Worm (Caenorhabditis elegans) whole organism, mixed stage, embryonic: ENCODE results near the gene str-250.

Source experiments
- ceh-43 ChIP-seq: fragments of 200-800 bp; sonication (Bioruptor generic); optimal IDR thresholded peaks from 2 replicates; lab custom pipeline; 2018; ENCODE audit warnings: mild to moderate bottlenecking, missing genetic modification characterization, moderate library complexity, missing compliant biosample characterization
- elt-3 ChIP-seq: fragments of 150-350 bp; optimal IDR thresholded peaks from 2 replicates; lab custom pipeline; 2014; ENCODE audit warnings: missing biosample characterization, missing genetic modification characterization
- hlh-1 ChIP-seq: fragments of 150-350 bp; optimal IDR thresholded peaks from 2 replicates; lab custom pipeline; 2014; ENCODE audit warnings: missing biosample characterization, missing genetic modification reagents, missing genetic modification characterization
- lsy-2 ChIP-seq: fragments of 150-350 bp; optimal IDR thresholded peaks from 2 replicates; lab custom pipeline; 2014; ENCODE audit warnings: missing biosample characterization, missing genetic modification characterization
- mep-1 ChIP-seq: fragments of 150-350 bp; optimal IDR thresholded peaks from 2 replicates; lab custom pipeline; 2017; ENCODE audit warnings: missing biosample characterization, missing genetic modification reagents, missing genetic modification characterization, inconsistent platforms
- nhr-12 ChIP-seq: fragments of 150-350 bp; optimal IDR thresholded peaks from 2 replicates; lab custom pipeline; 2014; ENCODE audit warnings: missing biosample characterization, missing genetic modification characterization
- nhr-2 ChIP-seq: fragments of 150-350 bp; optimal IDR thresholded peaks from 2 replicates; lab custom pipeline; 2014; ENCODE audit warnings: missing biosample characterization, missing genetic modification characterization
- nhr-237 ChIP-seq: fragments of 150-350 bp; optimal IDR thresholded peaks from 2 replicates; lab custom pipeline; 2014; ENCODE audit warnings: missing biosample characterization, missing genetic modification characterization
- nhr-28 ChIP-seq: fragments of 150-350 bp; optimal IDR thresholded peaks from 2 replicates; lab custom pipeline; 2014; ENCODE audit warnings: missing biosample characterization, missing genetic modification characterization
- pha-4 ChIP-seq: fragments of 150-350 bp; optimal IDR thresholded peaks from 2 replicates; lab custom pipeline; 2018; ENCODE audit warnings: missing biosample characterization, missing genetic modification reagents, missing genetic modification characterization
- snpc-4 ChIP-seq: fragments of 150-350 bp; optimal IDR thresholded peaks from 2 replicates; lab custom pipeline; 2014; ENCODE audit warnings: missing biosample characterization, missing genetic modification characterization
- sptf-1 ChIP-seq: sonication (generic microtip); optimal IDR thresholded peaks from 2 replicates; lab custom pipeline; 2017; ENCODE audit warnings: mild to moderate bottlenecking, missing genetic modification characterization, moderate library complexity, missing compliant biosample characterization
- unc-39 ChIP-seq: fragments of 150-350 bp; optimal IDR thresholded peaks from 2 replicates; lab custom pipeline; 2014; ENCODE audit warnings: missing biosample characterization, missing genetic modification characterization
- unc-62 ChIP-seq: fragments of 150-350 bp; optimal IDR thresholded peaks from 2 replicates; lab custom pipeline; 2014; ENCODE audit warnings: missing biosample characterization, missing genetic modification reagents, missing genetic modification characterization

ce11 chrV:13953191-13953590 lies 34.8 kb downstream of the str-250 start, which contains the start of gene R10D12.8:
- TF ChIP-seq hlh-1 (no peak), nhr-237 (tag; lab: Kevin White, UChicago) (no peak), sptf-1 (tag; lab: Kevin White, UChicago) (no peak), unc-39 (tag; lab: Kevin White, UChicago) (no peak), lsy-2 (tag; lab: Kevin White, UChicago) (no peak), unc-62 (GFP tag; lab: Kevin White, UChicago) (no peak), snpc-4 (tag; lab: Kevin White, UChicago) (no peak), nhr-2 (tag; lab: Kevin White, UChicago) (no peak), nhr-12 (tag; lab: Kevin White, UChicago) (no peak), ceh-43 (GFP tag; lab: Kevin White, UChicago) (no peak), mep-1 (no peak), pha-4 (tag; lab: Kevin White, UChicago) (no peak), nhr-28 (tag; lab: Kevin White, UChicago) (no peak), elt-3 (tag; lab: Kevin White, UChicago) (no peak)
